Worm (Caenorhabditis elegans): ENCODE measurements around the gene nhx-3.

- TF ChIP-seq F13H6.1 (tag; optimal IDR thresholded peaks at IDR 0.05) (no peak), hlh-15 (tag; optimal IDR thresholded peaks at IDR 0.05) (no peak), nhr-232 (tag; optimal IDR thresholded peaks at IDR 0.05) (no peak), ets-4 (tag; optimal IDR thresholded peaks at IDR 0.05) (no peak), nfya-1 (tag; optimal IDR thresholded peaks at IDR 0.05) (no peak), tbx-2 (tag; optimal IDR thresholded peaks at IDR 0.05) (no peak), fkh-10 (GFP tag; optimal IDR thresholded peaks at IDR 0.05) (no peak), unc-86 (tag; optimal IDR thresholded peaks at IDR 0.05) (no peak), elt-2 (tag; optimal IDR thresholded peaks at IDR 0.05) (no peak), ama-1 (optimal IDR thresholded peaks at IDR 0.05) (no peak)
These were observed 7.3 kb downstream of the nhx-3 start, which contains the start of gene C54F6.12 for ce11 chrV:7538018-7538417.

Data from whole organism, late embryonic.